Worm (Caenorhabditis elegans): Measurements from ENCODE around the gene sax-7.
"Not testable (repeated sequence)": the region's sequence is repeated elsewhere in the genome, so short reads cannot be mapped to it uniquely, and the experiment has no call there.

Gene sax-7

DNA sequence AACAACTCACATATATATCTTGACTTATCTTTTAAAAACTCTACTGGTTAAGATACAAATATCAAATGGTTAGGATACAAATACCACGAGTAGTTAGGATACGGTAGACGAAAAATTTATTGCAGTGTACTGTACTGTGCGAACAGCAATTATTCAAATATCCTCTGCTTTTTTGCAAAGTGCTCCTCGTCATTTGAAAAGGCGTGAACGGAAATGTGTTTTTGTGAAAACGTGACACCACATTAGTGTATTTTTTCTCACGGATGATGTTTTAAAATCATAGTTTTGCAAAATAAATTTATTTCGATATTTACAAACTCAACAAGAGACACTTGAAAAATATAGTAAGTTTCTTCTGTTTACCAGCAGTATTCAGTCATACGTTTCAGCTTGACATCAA is 56.3 kb downstream of the sax-7 start, which contains the start of gene F42G8.8 (continued):
- no peak for TF ChIP-seq ztf-3 (GFP tag; optimal IDR thresholded peaks at IDR 0.05)

ce11 chrIV:8122349-8122748 is 59.9 kb downstream of the sax-7 start, which contains the start of gene erp-44.3:
Gene erp-44.3 (plus strand): TSS chrIV:8122649.
- not testable (repeated sequence) for TF ChIP-seq dpff-1, chd-7, ztf-18 (tag; optimal IDR thresholded peaks at IDR 0.05)

- TF ChIP-seq hmg-1.2 (GFP tag; IDR thresholded peaks at IDR 0.05), result peak; percentile 50
- TF ChIP-seq rpc-1 (optimal IDR thresholded peaks at IDR 0.05), result not testable (repeated sequence)
- peak; percentile 27 for TF ChIP-seq rpc-1 (tag; optimal IDR thresholded peaks at IDR 0.05)
- TF ChIP-seq B0261.1 (tag; optimal IDR thresholded peaks at IDR 0.05), result peak; percentile 46
- peak; percentile 79 for TF ChIP-seq tbp1 (GFP tag; optimal IDR thresholded peaks at IDR 0.05)
- TF ChIP-seq lin-26 (GFP tag; IDR thresholded peaks at IDR 0.05), result peak; percentile 65; the same call in 1 of the 2 replicates
Observed at ce11 chrIV:8123541-8123940, 61.1 kb downstream of the sax-7 start.

DNA sequence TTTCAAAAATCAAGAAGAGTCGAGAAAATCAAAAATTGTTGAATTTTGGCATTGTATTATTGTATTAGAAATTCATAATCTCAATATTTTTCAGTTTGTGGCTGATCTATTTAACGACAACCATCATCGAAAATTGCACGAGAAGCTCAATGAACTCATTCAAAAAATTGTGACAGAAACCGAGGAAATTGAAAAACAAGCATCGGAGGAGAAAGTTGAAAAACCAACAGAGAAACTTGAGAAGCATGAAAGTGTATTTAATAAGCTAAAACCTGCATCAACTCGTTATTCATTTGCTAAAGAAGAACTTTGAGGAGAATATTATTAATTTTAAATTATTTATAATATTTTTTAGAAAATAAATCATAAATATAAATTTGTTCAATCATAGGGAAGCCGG is 64.4 kb downstream of the sax-7 start, which contains the start of gene ceph-41:
Gene ceph-41, plus strand, starts transcription at position 301 of the 400 bp plus-strand sequence.
- TF ChIP-seq rcor-1 (GFP tag; IDR thresholded peaks at IDR 0.05) (no peak), let-526 (GFP tag; IDR thresholded peaks at IDR 0.05) (no peak), tbx-9 (tag; optimal IDR thresholded peaks at IDR 0.05; ENCODE audit: borderline replicate concordance) (no peak), akir-1 (GFP tag; optimal IDR thresholded peaks at IDR 0.05) (no peak), cebp-2 (GFP tag; IDR thresholded peaks at IDR 0.05) (no peak), D2030.7 (GFP tag; IDR thresholded peaks at IDR 0.05) (no peak)

ce11 chrIV:8127430-8127829 is 65.0 kb downstream of the sax-7 start:
- no peak for TF ChIP-seq tbx-9 (tag; optimal IDR thresholded peaks at IDR 0.05; ENCODE audit: borderline replicate concordance)
- no peak for TF ChIP-seq F33H1.4 (GFP tag; IDR thresholded peaks at IDR 0.05)
- no peak for TF ChIP-seq die-1 (tag; optimal IDR thresholded peaks at IDR 0.05)
- no peak for TF ChIP-seq ceh-27 (GFP tag; optimal IDR thresholded peaks at IDR 0.05)
- no peak for TF ChIP-seq chd-7 (tag; optimal IDR thresholded peaks at IDR 0.05)
- no peak for TF ChIP-seq Y53F4B.3 (GFP tag; IDR thresholded peaks at IDR 0.05)
- no peak for TF ChIP-seq pbrm-1 (GFP tag; IDR thresholded peaks at IDR 0.05)
- no peak for TF ChIP-seq efl-1 (GFP tag; optimal IDR thresholded peaks at IDR 0.05)
- no peak for TF ChIP-seq unc-62 (GFP tag; optimal IDR thresholded peaks at IDR 0.05)
- TF ChIP-seq B0261.1 (tag; optimal IDR thresholded peaks at IDR 0.05), result no peak
- no peak for TF ChIP-seq rcor-1 (GFP tag; IDR thresholded peaks at IDR 0.05)
- no peak for TF ChIP-seq zfh-2 (GFP tag; conservative IDR thresholded peaks at IDR 0.05)

DNA sequence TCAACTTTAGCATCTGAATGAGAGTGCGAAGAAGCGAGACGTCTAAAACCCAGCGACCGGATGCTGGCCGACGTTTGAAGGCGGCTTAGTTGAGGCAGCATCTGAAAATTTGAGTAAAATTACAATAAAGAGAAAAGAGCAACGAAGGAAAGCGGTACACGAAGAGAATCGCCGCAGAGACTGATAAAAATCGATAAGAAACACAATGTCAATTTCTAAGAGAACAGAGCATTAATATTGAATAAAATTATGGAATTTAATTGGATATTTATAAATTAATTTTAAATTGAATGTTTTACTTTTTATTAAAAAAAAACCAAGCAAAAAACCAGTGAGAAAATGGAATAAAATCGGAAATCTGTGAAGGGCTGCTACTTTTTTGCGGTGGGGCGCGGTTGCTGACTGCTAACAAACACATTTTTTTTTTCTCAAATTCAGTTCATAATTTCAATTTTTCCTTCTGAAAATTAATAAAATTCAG is 67.7 kb downstream of the sax-7 start, which contains the start of the genes ndub-11 and moc-3:
Gene ndub-11, minus strand, starts transcription at position 101 of the 481 bp plus-strand sequence.
Gene moc-3, plus strand, starts transcription at position 431 of the 481 bp plus-strand sequence.
- 0 out of 2 replicates have a peak, but pooled peaks have one; percentile 8 for TF ChIP-seq mcd-1 (GFP tag; IDR thresholded peaks at IDR 0.05)
- TF ChIP-seq unc-62 (GFP tag; optimal IDR thresholded peaks at IDR 0.05), result no peak

DNA sequence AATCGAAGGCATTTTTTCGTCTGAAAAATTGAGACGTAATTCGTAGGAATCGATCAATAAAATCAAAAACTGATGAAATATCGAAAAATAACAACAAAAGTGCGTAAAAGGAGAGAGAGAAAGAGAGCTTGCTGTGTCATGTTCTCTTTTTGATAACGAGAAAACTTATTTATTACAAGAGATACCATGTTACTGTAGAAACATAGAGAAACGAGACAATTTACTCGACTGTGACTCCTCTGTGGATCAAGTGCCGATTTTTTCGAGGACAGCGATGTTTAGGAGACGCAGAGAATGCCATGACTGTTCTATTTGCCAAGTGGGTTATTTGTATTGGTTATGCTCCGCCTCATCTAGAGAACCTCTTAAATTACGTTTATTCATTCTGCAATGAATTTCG is 71.1 kb downstream of the sax-7 start, which contains the start of gene sph-1:
Gene sph-1, minus strand, starts transcription at position 23 of the 400 bp plus-strand sequence.
- peak; percentile 51 for TF ChIP-seq repo-1 (tag; optimal IDR thresholded peaks at IDR 0.05)
- TF ChIP-seq attf-5 (GFP tag; optimal IDR thresholded peaks at IDR 0.05), result peak; percentile 48
- TF ChIP-seq lsl-1 (GFP tag; optimal IDR thresholded peaks at IDR 0.05), result no peak
- TF ChIP-seq sptf-2 (GFP tag; optimal IDR thresholded peaks at IDR 0.05), result no peak
- TF ChIP-seq nhr-80 (tag; optimal IDR thresholded peaks at IDR 0.05), result peak; percentile 69
- TF ChIP-seq lin-54 (GFP tag; optimal IDR thresholded peaks at IDR 0.05), result peak; percentile 0
- TF ChIP-seq madf-10 (tag; optimal IDR thresholded peaks at IDR 0.05), result peak; percentile 42
- TF ChIP-seq lsy-27 (tag; optimal IDR thresholded peaks at IDR 0.05; ENCODE audit: borderline replicate concordance, insufficient read depth), result no peak
- no peak for TF ChIP-seq hlh-12 (tag; optimal IDR thresholded peaks at IDR 0.05)
- TF ChIP-seq athp-1 (tag; optimal IDR thresholded peaks at IDR 0.05), result no peak
- TF ChIP-seq nfyb-1 (GFP tag; IDR thresholded peaks at IDR 0.05), result 0 out of 2 replicates have a peak, but pooled peaks have one; percentile 13
- TF ChIP-seq ceh-100 (GFP tag; IDR thresholded peaks at IDR 0.05), result no peak
- peak; percentile 61; the same call in 1 of the 2 replicates for TF ChIP-seq B0336.3 (GFP tag; IDR thresholded peaks at IDR 0.05)
- no peak for TF ChIP-seq Y53G8AR.9 (GFP tag; conservative IDR thresholded peaks at IDR 0.05)
- TF ChIP-seq lin-26 (GFP tag; IDR thresholded peaks at IDR 0.05), result 0 out of 2 replicates have a peak, but pooled peaks have one; percentile 15

Data from whole organism, young adult.